Worm (Caenorhabditis elegans): ENCODE measurements around the gene C36A4.4.
"Not testable (repeated sequence)": the region's sequence is repeated elsewhere in the genome, so short reads cannot be mapped to it uniquely, and the experiment has no call there.

ce11 chrIII:3844746-3845145 lies 1.3 kb upstream of the C36A4.4 start, which contains the start of gene maph-1.3:
- not testable (repeated sequence) for TF ChIP-seq flt-1 (GFP tag; IDR thresholded peaks at IDR 0.05); ref-1 (GFP tag; conservative IDR thresholded peaks at IDR 0.05); ztf-23 (GFP tag; IDR thresholded peaks at IDR 0.05); T22C8.4 (GFP tag; IDR thresholded peaks at IDR 0.05); cog-1 (tag; optimal IDR thresholded peaks at IDR 0.05); klf-2 (GFP tag; conservative IDR thresholded peaks at IDR 0.05); ztf-29 (GFP tag; IDR thresholded peaks at IDR 0.05)
